Fruit fly (Drosophila melanogaster) whole organism: ENCODE measurements around the gene CG3587.

Source experiments
- CG8478 ChIP-seq: fragments of >200 bp; optimal IDR thresholded peaks from 2 replicates; lab custom pipeline; 2018; ENCODE audit warnings: inconsistent platforms
- Dll ChIP-seq: fragments of >200 bp; optimal IDR thresholded peaks from 2 replicates; lab custom pipeline; 2017
- EcR ChIP-seq, 2 experiments: fragments of >200 bp; optimal IDR thresholded peaks; 2 replicates each; lab custom pipeline; 2017; ENCODE audit warnings: missing biosample characterization in 2 of 2, missing genetic modification characterization in 2 of 2, missing genetic modification reagents in 2 of 2
- pan ChIP-seq: fragments of >200 bp; optimal IDR thresholded peaks from 2 replicates; lab custom pipeline; 2017
- psq ChIP-seq: fragments of >200 bp; optimal IDR thresholded peaks from 2 replicates; lab custom pipeline; 2017
- usp ChIP-seq: fragments of >200 bp; optimal IDR thresholded peaks from 2 replicates; lab custom pipeline; 2017; ENCODE audit warnings: missing biosample characterization, missing genetic modification characterization, mixed read lengths

Gene CG3587

dm6 chrX:1968152-1968551 is 28.0 kb downstream of the CG3587 start:
- no peak for TF ChIP-seq CG8478 (lab: Kevin White, UChicago)
- no peak for TF ChIP-seq pan (lab: Kevin White, UChicago)
- no peak for TF ChIP-seq Dll (lab: Kevin White, UChicago)
- TF ChIP-seq usp (GFP tag; lab: Kevin White, UChicago): no peak

- TF ChIP-seq EcR (GFP tag; optimal IDR thresholded peaks at IDR 0.05; lab: Kevin White, UChicago) (peak in 1 of 2 experiments; percentile 90), psq (lab: Kevin White, UChicago) (no peak), Dll (lab: Kevin White, UChicago) (no peak)
Observed at dm6 chrX:1968581-1969258, 28.6 kb downstream of the CG3587 start.

- TF ChIP-seq pan (lab: Kevin White, UChicago) (no peak), Dll (lab: Kevin White, UChicago) (no peak), usp (GFP tag; lab: Kevin White, UChicago) (no peak), EcR (GFP tag; optimal IDR thresholded peaks at IDR 0.05; lab: Kevin White, UChicago) (no peak), psq (lab: Kevin White, UChicago) (no peak), CG8478 (lab: Kevin White, UChicago) (no peak)
Observed at dm6 chrX:1969775-1970574, 29.9 kb downstream of the CG3587 start.

dm6 chrX:1970575-1971325 is 30.6 kb downstream of the CG3587 start:
- TF ChIP-seq Dll (lab: Kevin White, UChicago): no peak
- TF ChIP-seq psq (lab: Kevin White, UChicago): no peak
- peak; percentile 78 to 83 for TF ChIP-seq EcR (GFP tag; optimal IDR thresholded peaks at IDR 0.05; lab: Kevin White, UChicago)
- TF ChIP-seq pan (lab: Kevin White, UChicago): no peak
- no peak for TF ChIP-seq usp (GFP tag; lab: Kevin White, UChicago)
- peak; percentile 20 for TF ChIP-seq CG8478 (lab: Kevin White, UChicago)

- TF ChIP-seq usp (GFP tag; lab: Kevin White, UChicago) (no peak), EcR (GFP tag; optimal IDR thresholded peaks at IDR 0.05; lab: Kevin White, UChicago) (no peak), Dll (lab: Kevin White, UChicago) (peak; percentile 30)
Observed at dm6 chrX:1972150-1972549, 32.0 kb downstream of the CG3587 start.

dm6 chrX:1975879-1976601 is 35.9 kb downstream of the CG3587 start:
- TF ChIP-seq CG8478 (lab: Kevin White, UChicago) (no peak), EcR (GFP tag; optimal IDR thresholded peaks at IDR 0.05; lab: Kevin White, UChicago) (peak in 1 of 2 experiments; percentile 97), Dll (lab: Kevin White, UChicago) (peak; percentile 22)

dm6 chrX:1979031-1979430 is 38.9 kb downstream of the CG3587 start:
- no peak for TF ChIP-seq Dll (lab: Kevin White, UChicago)
- no peak for TF ChIP-seq pan (lab: Kevin White, UChicago)
- TF ChIP-seq CG8478 (lab: Kevin White, UChicago): no peak
- TF ChIP-seq usp (GFP tag; lab: Kevin White, UChicago): no peak
- no peak for TF ChIP-seq EcR (GFP tag; optimal IDR thresholded peaks at IDR 0.05; lab: Kevin White, UChicago)
- no peak for TF ChIP-seq psq (lab: Kevin White, UChicago)

dm6 chrX:1979673-1980072 is 39.6 kb downstream of the CG3587 start:
- no peak for TF ChIP-seq EcR (GFP tag; optimal IDR thresholded peaks at IDR 0.05; lab: Kevin White, UChicago)
- TF ChIP-seq usp (GFP tag; lab: Kevin White, UChicago): no peak
- no peak for TF ChIP-seq pan (lab: Kevin White, UChicago)
- no peak for TF ChIP-seq CG8478 (lab: Kevin White, UChicago)

dm6 chrX:1981723-1982122 is 41.6 kb downstream of the CG3587 start:
- TF ChIP-seq CG8478 (lab: Kevin White, UChicago): no peak
- TF ChIP-seq pan (lab: Kevin White, UChicago): no peak
- no peak for TF ChIP-seq psq (lab: Kevin White, UChicago)
- no peak for TF ChIP-seq EcR (GFP tag; optimal IDR thresholded peaks at IDR 0.05; lab: Kevin White, UChicago)
- TF ChIP-seq Dll (lab: Kevin White, UChicago): no peak
- TF ChIP-seq usp (GFP tag; lab: Kevin White, UChicago): no peak

- no peak for TF ChIP-seq usp (GFP tag; lab: Kevin White, UChicago)
- no peak for TF ChIP-seq psq (lab: Kevin White, UChicago)
Observed at dm6 chrX:1984175-1984973, 44.3 kb downstream of the CG3587 start.
